Fruit fly (Drosophila melanogaster): Measurements from ENCODE around the gene rudhira.

rudhira gene

dm6 chrX:11818047-11818766 is 1.5 kb downstream of the rudhira start (continued):
- TF ChIP-seq fd64A (GFP tag; optimal IDR thresholded peaks at IDR 0.05) = peak; percentile 88
- TF ChIP-seq esg (GFP tag; conservative IDR thresholded peaks at IDR 0.05) = peak; percentile 92
- no peak for TF ChIP-seq crol (GFP tag; IDR thresholded peaks at IDR 0.05)
- peak; percentile 87 for TF ChIP-seq CG17385 (GFP tag; optimal IDR thresholded peaks at IDR 0.05)
- 0 out of 2 replicates have a peak, but pooled peaks have one; percentile 30 for TF ChIP-seq inv (GFP tag; IDR thresholded peaks at IDR 0.05; ENCODE audit: partially characterized antibody)
- peak; percentile 85 for TF ChIP-seq wor (GFP tag; IDR thresholded peaks at IDR 0.05)
- TF ChIP-seq cwo (GFP tag; optimal IDR thresholded peaks at IDR 0.05) = peak; percentile 91
- peak; percentile 39; the same call in 2 of the 3 replicates for TF ChIP-seq CG16813 (GFP tag; IDR thresholded peaks at IDR 0.05; ENCODE audit: partially characterized antibody)
- peak; percentile 93 for TF ChIP-seq pnt (GFP tag; optimal IDR thresholded peaks at IDR 0.05)
- peak; percentile 86 for TF ChIP-seq dimm (GFP tag; IDR thresholded peaks at IDR 0.05)
- TF ChIP-seq CG11696 (GFP tag; IDR thresholded peaks at IDR 0.05) = peak; percentile 84
- peak; percentile 94 for TF ChIP-seq Mad (GFP tag; optimal IDR thresholded peaks at IDR 0.05)
- TF ChIP-seq CG12744 (GFP tag; optimal IDR thresholded peaks at IDR 0.05) = peak; percentile 91
- peak; percentile 93 for TF ChIP-seq CG12942 (GFP tag; optimal IDR thresholded peaks at IDR 0.05)
- TF ChIP-seq sens-2 (GFP tag; IDR thresholded peaks at IDR 0.05) = peak; percentile 91
- TF ChIP-seq CG12391 (tag; optimal IDR thresholded peaks at IDR 0.05) = peak; percentile 96
- peak; percentile 92 for TF ChIP-seq CG14667 (GFP tag; IDR thresholded peaks at IDR 0.05)
- TF ChIP-seq CG9797 (GFP tag; optimal IDR thresholded peaks at IDR 0.05) = peak; percentile 16
- peak; percentile 92 for TF ChIP-seq Aef1 (GFP tag; IDR thresholded peaks at IDR 0.05)
- TF ChIP-seq fd96Cb (tag; optimal IDR thresholded peaks at IDR 0.05) = peak; percentile 96
- TF ChIP-seq CG10543 (GFP tag; optimal IDR thresholded peaks at IDR 0.05) = peak; percentile 68
- peak; percentile 89 for TF ChIP-seq bcd (GFP tag; optimal IDR thresholded peaks at IDR 0.05)
- TF ChIP-seq psq (GFP tag; optimal IDR thresholded peaks at IDR 0.05) = peak; percentile 79
- TF ChIP-seq BEAF-32 (GFP tag; optimal IDR thresholded peaks at IDR 0.05) = peak; percentile 1
- peak; percentile 84 for TF ChIP-seq CG9215 (GFP tag; IDR thresholded peaks at IDR 0.05)
- peak; percentile 94 for TF ChIP-seq tap (tag; optimal IDR thresholded peaks at IDR 0.05)
- peak in 1 of 3 experiments; percentile 71 for TF ChIP-seq Stat92E (GFP tag; optimal IDR thresholded peaks at IDR 0.05)
- TF ChIP-seq E2f2 (GFP tag; IDR thresholded peaks at IDR 0.05) = peak; percentile 81
- peak; percentile 92 for TF ChIP-seq trem (tag; optimal IDR thresholded peaks at IDR 0.05)
- TF ChIP-seq tio (GFP tag; optimal IDR thresholded peaks at IDR 0.05) = peak; percentile 89
- peak; percentile 78; the same call in 2 of the 3 replicates for TF ChIP-seq jigr1 (GFP tag; IDR thresholded peaks at IDR 0.05)
- peak; percentile 48; the same call in 1 of the 2 replicates for TF ChIP-seq sna (GFP tag; IDR thresholded peaks at IDR 0.05; ENCODE audit: partially characterized antibody)
- TF ChIP-seq CG15601 (tag; optimal IDR thresholded peaks at IDR 0.05) = peak; percentile 91
- TF ChIP-seq CG34422 (GFP tag; IDR thresholded peaks at IDR 0.05) = peak; percentile 94
- TF ChIP-seq dm (GFP tag; optimal IDR thresholded peaks at IDR 0.05) = peak; percentile 89
- TF ChIP-seq CG10565 (GFP tag; optimal IDR thresholded peaks at IDR 0.05) = peak; percentile 77
- peak; percentile 85 for TF ChIP-seq TFAM (GFP tag; optimal IDR thresholded peaks at IDR 0.05)
- peak; percentile 92 for TF ChIP-seq CG32772 (GFP tag; IDR thresholded peaks at IDR 0.05)
- peak; percentile 88 for TF ChIP-seq CG16815 (GFP tag; optimal IDR thresholded peaks at IDR 0.05)
- TF ChIP-seq Myb (GFP tag; optimal IDR thresholded peaks at IDR 0.05) = peak; percentile 86
- TF ChIP-seq Xrp1 (GFP tag; IDR thresholded peaks at IDR 0.05) = peak; percentile 97
- peak; percentile 94 for TF ChIP-seq CG8944 (GFP tag; optimal IDR thresholded peaks at IDR 0.05)
- TF ChIP-seq CG14965 (GFP tag; optimal IDR thresholded peaks at IDR 0.05; ENCODE audit: borderline replicate concordance) = peak; percentile 73
- TF ChIP-seq CG6689 (GFP tag; IDR thresholded peaks at IDR 0.05) = peak; percentile 96
- peak; percentile 91 for TF ChIP-seq tin (GFP tag; optimal IDR thresholded peaks at IDR 0.05)
- TF ChIP-seq CG17612 (GFP tag; IDR thresholded peaks at IDR 0.05) = peak; percentile 73
- TF ChIP-seq kah (GFP tag; optimal IDR thresholded peaks at IDR 0.05) = peak; percentile 80
- peak; percentile 95 for TF ChIP-seq CG14050 (GFP tag; IDR thresholded peaks at IDR 0.05)
- peak; percentile 89 for TF ChIP-seq CG3163 (GFP tag; optimal IDR thresholded peaks at IDR 0.05)

All from whole organism, embryonic.